Worm (Caenorhabditis elegans): ENCODE results near the gene str-121.
"Not testable (repeated sequence)": the region's sequence is repeated elsewhere in the genome, so short reads cannot be mapped to it uniquely, and the experiment has no call there.

ce11 chrV:265062-265963, 10.8 kb upstream of the str-121 start:
- TF ChIP-seq mep-1 (tag; optimal IDR thresholded peaks at IDR 0.05); nhr-12 (tag; optimal IDR thresholded peaks at IDR 0.05); lsy-2 (tag; optimal IDR thresholded peaks at IDR 0.05); fkh-10 (GFP tag; optimal IDR thresholded peaks at IDR 0.05); lin-14 (GFP tag; optimal IDR thresholded peaks at IDR 0.05); ceh-88 (GFP tag; IDR thresholded peaks at IDR 0.05); unc-62 (GFP tag; optimal IDR thresholded peaks at IDR 0.05); nhr-11 (tag; optimal IDR thresholded peaks at IDR 0.05); zip-4 (GFP tag; optimal IDR thresholded peaks at IDR 0.05); nhr-237 (tag; optimal IDR thresholded peaks at IDR 0.05): not testable (repeated sequence)
- TF ChIP-seq nhr-28 (tag; optimal IDR thresholded peaks at IDR 0.05), result peak; percentile 40
